Fruit fly (Drosophila melanogaster): ENCODE measurements around the gene Idgf2.

- TF ChIP-seq ttk (GFP tag; IDR thresholded peaks at IDR 0.05): no peak
- no peak for TF ChIP-seq CG17802 (tag; optimal IDR thresholded peaks at IDR 0.05)
- no peak for TF ChIP-seq ase (GFP tag; IDR thresholded peaks at IDR 0.05)
- no peak for TF ChIP-seq CG18262 (tag; optimal IDR thresholded peaks at IDR 0.05)
- TF ChIP-seq p53 (GFP tag; optimal IDR thresholded peaks at IDR 0.05): no peak
These were observed 2.1 kb upstream of the Idgf2 start, which contains the start of gene Idgf1 for dm6 chr2L:16445034-16445433.

Measured in whole organism, embryonic.